Fruit fly (Drosophila melanogaster) S2 (cell line): Measurements from ENCODE around the gene CG33514.

ENCODE experiments used
- CG8478 ChIP-seq: fragments of >200 bp; optimal IDR thresholded peaks from 2 replicates; lab custom pipeline; 2018
- CTCF ChIP-seq, 2 experiments: fragments of >200 bp; optimal IDR thresholded peaks; 2 replicates each; lab custom pipeline; 2018

DNA sequence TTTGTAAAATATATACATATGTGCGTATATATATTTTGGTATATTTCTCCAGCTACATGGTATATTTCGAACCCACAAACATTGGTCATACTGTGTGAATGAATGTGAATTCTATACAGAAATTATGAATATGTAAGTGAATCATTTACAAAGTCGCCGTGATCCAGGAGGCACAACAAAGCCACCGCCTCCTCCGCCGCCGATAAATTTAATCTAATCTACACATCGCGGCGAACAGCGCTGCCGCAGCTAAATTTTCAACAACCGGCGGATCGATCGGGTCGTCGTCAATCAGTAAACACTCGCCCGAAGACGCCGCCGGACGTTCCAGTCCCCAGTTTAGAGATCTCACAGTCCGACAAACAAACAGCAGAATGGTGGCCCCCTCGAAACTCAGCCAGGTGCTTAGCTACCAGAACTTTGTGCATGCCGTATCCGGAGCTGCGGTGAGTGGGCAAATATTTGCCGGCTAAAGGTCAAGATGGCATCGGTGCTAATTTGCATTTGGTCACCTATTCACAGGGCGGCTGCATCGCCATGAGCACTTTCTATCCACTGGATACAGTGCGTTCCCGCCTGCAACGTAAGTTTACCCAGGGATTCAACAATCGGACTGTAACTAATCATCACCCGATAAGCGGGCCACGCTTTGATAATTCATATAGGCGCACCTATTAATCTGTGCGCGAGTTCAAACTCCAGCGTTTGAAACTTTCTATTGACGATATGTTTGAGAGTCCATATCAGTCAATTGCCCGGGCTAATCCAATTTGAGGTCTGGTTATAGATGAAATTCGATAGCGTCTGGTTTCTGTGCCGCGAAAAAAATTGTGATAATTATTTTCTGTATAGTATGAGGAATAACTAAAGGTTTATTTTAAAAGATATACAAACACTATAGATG, 46.3 kb upstream of the CG33514 start, which contains the start of gene PMP34:
- no peak for TF ChIP-seq CG8478 (lab: Kevin White, UChicago)
- TF ChIP-seq CTCF (optimal IDR thresholded peaks at IDR 0.05; lab: Kevin White, UChicago) = no peak
